Fruit fly (Drosophila melanogaster) whole organism, embryonic: ENCODE data around the gene sea.

Experiments used
- CG11456 ChIP-seq: fragments of 200-800 bp; sonication (Bioruptor generic); IDR thresholded peaks from 3 replicates; pipeline ENCODE4 v1.3.6; 2022; ENCODE audit warnings: missing biosample characterization, missing genetic modification characterization
- CG12236 ChIP-seq: fragments of 200-800 bp; sonication (Bioruptor generic); optimal IDR thresholded peaks from 2 replicates; lab custom pipeline; 2016; ENCODE audit warnings: missing biosample characterization, missing genetic modification characterization
- CG1602 ChIP-seq: fragments of 200-800 bp; sonication (Bioruptor generic); optimal IDR thresholded peaks from 3 replicates; lab custom pipeline; 2016; ENCODE audit warnings: missing biosample characterization, missing genetic modification characterization
- CG4730 ChIP-seq: fragments of 200-800 bp; sonication (Bioruptor generic); IDR thresholded peaks from 2 replicates; pipeline ENCODE4 v1.3.6; 2022; ENCODE audit warnings: missing biosample characterization, missing genetic modification characterization
- Mes4 ChIP-seq: fragments of 200-800 bp; sonication (Bioruptor generic); optimal IDR thresholded peaks from 2 replicates; lab custom pipeline; 2016; ENCODE audit warnings: missing biosample characterization, missing genetic modification characterization
- Sin3A ChIP-seq: fragments of >200 bp; optimal IDR thresholded peaks from 2 replicates; lab custom pipeline; 2018
- bsh ChIP-seq, 2 experiments: fragments of 200-800 bp; sonication (Bioruptor generic); optimal IDR thresholded peaks; 2 replicates each; lab custom pipeline; 2017 to 2018; ENCODE audit warnings: mild to moderate bottlenecking in 2 of 2, missing biosample characterization in 2 of 2, missing genetic modification characterization in 2 of 2, moderate library complexity in 1 of 2
- fru ChIP-seq: fragments of >200 bp; optimal IDR thresholded peaks from 2 replicates; lab custom pipeline; 2017
- sisA ChIP-seq: fragments of 200-800 bp; sonication (Bioruptor generic); IDR thresholded peaks from 2 replicates; pipeline ENCODE4 v1.3.6; 2022; ENCODE audit warnings: missing biosample characterization, missing genetic modification characterization

dm6 chr3R:11578645-11579044 lies 11.8 kb upstream of the sea start, which contains the start of the genes CG6790 and CG5342:
- TF ChIP-seq bsh (GFP tag; optimal IDR thresholded peaks at IDR 0.05; lab: Kevin White, UChicago) (no peak), fru (no peak), sisA (no peak), Mes4 (GFP tag; lab: Kevin White, UChicago) (no peak), CG4730 (GFP tag; lab: Robert Waterston, UW) (no peak), Sin3A (lab: Kevin White, UChicago) (no peak), CG11456 (GFP tag; lab: Robert Waterston, UW) (no peak), CG12236 (GFP tag; lab: Kevin White, UChicago) (no peak), CG1602 (no peak)
